Worm (Caenorhabditis elegans): ENCODE data around the gene str-66.

DNA sequence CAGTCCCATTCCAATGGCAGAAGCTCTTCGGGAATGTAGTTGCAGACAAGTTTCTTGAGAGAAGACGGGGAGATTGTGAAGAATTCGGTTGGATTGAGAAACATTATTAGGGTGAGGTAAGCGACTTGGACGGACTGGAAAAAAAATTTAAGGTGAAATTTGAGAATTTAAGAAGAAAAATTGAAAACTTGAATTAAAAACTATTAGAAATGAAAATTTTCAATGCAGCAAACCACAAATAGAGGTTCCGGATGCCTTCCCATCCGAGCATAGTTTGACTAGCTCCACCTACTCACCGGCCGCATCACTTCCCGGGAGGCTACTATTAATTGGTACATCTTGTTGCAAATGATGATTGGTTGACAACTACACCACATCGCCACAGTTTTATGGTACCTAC is 9.7 kb upstream of the str-66 start, which contains the start of gene Y73C8C.8:
- no peak for TF ChIP-seq F10E7.11 (tag; optimal IDR thresholded peaks at IDR 0.05)
- no peak for TF ChIP-seq nhr-179 (tag; optimal IDR thresholded peaks at IDR 0.05)
- no peak for TF ChIP-seq ZK185.1 (tag; optimal IDR thresholded peaks at IDR 0.05; ENCODE audit: poor library complexity, severe bottlenecking)
- TF ChIP-seq nfya-1 (tag; optimal IDR thresholded peaks at IDR 0.05; ENCODE audit: borderline replicate concordance, insufficient read depth) = no peak
- no peak for TF ChIP-seq ceh-58 (GFP tag; IDR thresholded peaks at IDR 0.05)
- no peak for TF ChIP-seq ama-1 (optimal IDR thresholded peaks at IDR 0.05)
- TF ChIP-seq ama-1 (GFP tag; optimal IDR thresholded peaks at IDR 0.05) = no peak
- no peak for TF ChIP-seq mxl-1 (tag; optimal IDR thresholded peaks at IDR 0.05)
- no peak for TF ChIP-seq Y95B8A.8 (GFP tag; IDR thresholded peaks at IDR 0.05)

Measured in whole organism, young adult.